Fruit fly (Drosophila melanogaster) whole organism, embryonic: ENCODE measurements around the gene corn.

Experiments used
- CG10979 ChIP-seq: fragments of 200-800 bp; sonication (Bioruptor generic); optimal IDR thresholded peaks from 2 replicates; lab custom pipeline; 2018; ENCODE audit warnings: missing biosample characterization, mild to moderate bottlenecking, missing genetic modification characterization, moderate library complexity
- CG11723 ChIP-seq: fragments of 200-800 bp; sonication (Bioruptor generic); optimal IDR thresholded peaks from 2 replicates; lab custom pipeline; 2017; ENCODE audit warnings: missing biosample characterization, mild to moderate bottlenecking, missing genetic modification characterization
- CG17361 ChIP-seq: fragments of 200-800 bp; sonication (Bioruptor generic); IDR thresholded peaks from 3 replicates; pipeline ENCODE4 v1.3.6; 2022; ENCODE audit warnings: missing biosample characterization, missing genetic modification characterization
- CG1832 ChIP-seq: fragments of 200-800 bp; sonication (Bioruptor generic); optimal IDR thresholded peaks from 2 replicates; lab custom pipeline; 2017; ENCODE audit warnings: missing biosample characterization, mild to moderate bottlenecking, missing genetic modification characterization, inconsistent platforms
- CG2875 ChIP-seq: fragments of 200-800 bp; sonication (Bioruptor generic); optimal IDR thresholded peaks from 2 replicates; lab custom pipeline; 2017; ENCODE audit warnings: missing biosample characterization, mild to moderate bottlenecking, missing genetic modification characterization, missing genetic modification reagents
- CG3163 ChIP-seq: fragments of 200-800 bp; sonication (Bioruptor generic); optimal IDR thresholded peaks from 3 replicates; lab custom pipeline; 2016; ENCODE audit warnings: missing biosample characterization, missing genetic modification characterization
- CG32772 ChIP-seq: fragments of 200-800 bp; sonication (Bioruptor generic); IDR thresholded peaks from 2 replicates; pipeline ENCODE4 v1.3.6; 2022; ENCODE audit warnings: missing biosample characterization, missing genetic modification characterization
- CG3838 ChIP-seq: fragments of 200-800 bp; sonication (Bioruptor generic); optimal IDR thresholded peaks from 3 replicates; lab custom pipeline; 2016; ENCODE audit warnings: missing biosample characterization, missing genetic modification characterization
- CG4360 ChIP-seq: fragments of 200-800 bp; sonication (Bioruptor generic); IDR thresholded peaks from 2 replicates; pipeline ENCODE4 v1.3.6; 2022; ENCODE audit warnings: missing biosample characterization, missing genetic modification characterization
- CG5180 ChIP-seq: fragments of 200-800 bp; sonication (Bioruptor generic); optimal IDR thresholded peaks from 3 replicates; lab custom pipeline; 2017; ENCODE audit warnings: missing biosample characterization, missing genetic modification characterization, mild to moderate bottlenecking, moderate library complexity, missing genetic modification reagents
- CG6175 ChIP-seq: fragments of 200-800 bp; sonication (Bioruptor generic); IDR thresholded peaks from 3 replicates; pipeline ENCODE4 v1.3.6; 2022; ENCODE audit warnings: missing biosample characterization, missing genetic modification characterization
- CG6854 ChIP-seq: fragments of 200-800 bp; sonication (Bioruptor generic); optimal IDR thresholded peaks from 3 replicates; lab custom pipeline; 2017; ENCODE audit warnings: missing biosample characterization, mild to moderate bottlenecking, missing genetic modification characterization
- CG9609 ChIP-seq: fragments of 200-800 bp; sonication (Bioruptor generic); optimal IDR thresholded peaks from 3 replicates; lab custom pipeline; 2016; ENCODE audit warnings: missing biosample characterization, missing genetic modification characterization
- Dfd ChIP-seq, 2 experiments: fragments of >200 bp; optimal IDR thresholded peaks; 2 replicates each; lab custom pipeline; 2017; ENCODE audit warnings: missing biosample characterization in 2 of 2, missing genetic modification characterization in 2 of 2
- Dll ChIP-seq: fragments of 200-800 bp; sonication (Bioruptor generic); IDR thresholded peaks from 4 replicates; pipeline ENCODE4 v1.3.6; 2022; ENCODE audit warnings: missing biosample characterization, missing genetic modification characterization; ENCODE audit not compliant: partially characterized antibody
- Drgx ChIP-seq: fragments of 200-800 bp; sonication (Bioruptor generic); IDR thresholded peaks from 2 replicates; pipeline ENCODE4 v1.3.6; 2022; ENCODE audit warnings: missing biosample characterization, missing genetic modification characterization
- Eip74EF ChIP-seq, 2 experiments: fragments of 200-800 bp in 1 of 2; fragments of >200 bp in 1 of 2; sonication (Bioruptor generic) in 1 of 2; optimal IDR thresholded peaks; 2 replicates each; lab custom pipeline; 2017 to 2019; ENCODE audit warnings: missing biosample characterization in 2 of 2, missing genetic modification characterization in 2 of 2, mild to moderate bottlenecking in 1 of 2, moderate library complexity in 1 of 2
- HLH4C ChIP-seq: fragments of 200-800 bp; sonication (Bioruptor generic); IDR thresholded peaks from 3 replicates; pipeline ENCODE4 v1.3.6; 2022; ENCODE audit warnings: missing biosample characterization, missing genetic modification characterization; ENCODE audit not compliant: partially characterized antibody
- Hmx ChIP-seq: fragments of 200-800 bp; sonication (Bioruptor generic); optimal IDR thresholded peaks from 2 replicates; lab custom pipeline; 2016; ENCODE audit warnings: missing biosample characterization, missing genetic modification characterization
- Lim3 ChIP-seq: fragments of 200-800 bp; sonication (Bioruptor generic); IDR thresholded peaks from 2 replicates; pipeline ENCODE4 v1.3.6; 2022; ENCODE audit warnings: missing biosample characterization, missing genetic modification characterization
- Med ChIP-seq: fragments of 200-800 bp; sonication (Bioruptor generic); peaks from one replicate; lab custom pipeline; 2016; ENCODE audit warnings: missing biosample characterization, missing genetic modification characterization, mild to moderate bottlenecking, inconsistent platforms, moderate library complexity
- NFAT ChIP-seq: fragments of 200-800 bp; sonication (Bioruptor generic); IDR thresholded peaks from 2 replicates; pipeline ENCODE4 v1.3.6; 2022; ENCODE audit warnings: missing biosample characterization, missing genetic modification characterization
- Opbp ChIP-seq: fragments of 200-800 bp; sonication (Bioruptor generic); IDR thresholded peaks from 3 replicates; pipeline ENCODE4 v1.3.6; 2022; ENCODE audit warnings: missing biosample characterization, missing genetic modification characterization; ENCODE audit not compliant: partially characterized antibody
- Pdp1 ChIP-seq, 2 experiments: fragments of 200-800 bp; sonication (Bioruptor generic); optimal IDR thresholded peaks; 3 replicates each; lab custom pipeline; 2016; ENCODE audit warnings: missing biosample characterization in 2 of 2, missing genetic modification characterization in 2 of 2, mild to moderate bottlenecking in 1 of 2, moderate library complexity in 1 of 2
- Sox102F ChIP-seq: fragments of 200-800 bp; sonication (Bioruptor generic); optimal IDR thresholded peaks from 2 replicates; lab custom pipeline; 2018; ENCODE audit warnings: missing biosample characterization, mild to moderate bottlenecking, missing genetic modification characterization, moderate library complexity
- Ssrp ChIP-seq: fragments of 200-800 bp; sonication (Bioruptor generic); optimal IDR thresholded peaks from 2 replicates; lab custom pipeline; 2018; ENCODE audit warnings: missing biosample characterization, mild to moderate bottlenecking, missing genetic modification characterization, moderate library complexity
- Xrp1 ChIP-seq: fragments of 200-800 bp; sonication (Bioruptor generic); IDR thresholded peaks from 2 replicates; pipeline ENCODE4 v1.3.6; 2022; ENCODE audit warnings: missing biosample characterization, missing genetic modification characterization
- al ChIP-seq: fragments of 200-800 bp; sonication (Bioruptor generic); IDR thresholded peaks from 2 replicates; pipeline ENCODE4 v1.3.6; 2022; ENCODE audit warnings: missing biosample characterization, missing genetic modification characterization
- cad ChIP-seq: fragments of >200 bp; optimal IDR thresholded peaks from 2 replicates; lab custom pipeline; 2017; ENCODE audit warnings: missing biosample characterization, missing genetic modification characterization
- cg ChIP-seq: fragments of 200-800 bp; sonication (Bioruptor generic); optimal IDR thresholded peaks from 3 replicates; lab custom pipeline; 2019; ENCODE audit warnings: missing biosample characterization, mild to moderate bottlenecking, missing genetic modification characterization, moderate library complexity
- chinmo ChIP-seq: fragments of 200-800 bp; sonication (Bioruptor generic); IDR thresholded peaks from 4 replicates; pipeline ENCODE4 v1.3.6; 2022; ENCODE audit warnings: missing biosample characterization, missing genetic modification characterization; ENCODE audit not compliant: partially characterized antibody
- ci ChIP-seq: fragments of 200-800 bp; sonication (Bioruptor generic); IDR thresholded peaks from 3 replicates; pipeline ENCODE4 v1.3.6; 2022; ENCODE audit warnings: missing biosample characterization, missing genetic modification characterization
- fd102C ChIP-seq: fragments of 200-800 bp; sonication (Bioruptor generic); optimal IDR thresholded peaks from 2 replicates; lab custom pipeline; 2018; ENCODE audit warnings: missing biosample characterization, mild to moderate bottlenecking, missing genetic modification characterization, moderate library complexity
- gcm ChIP-seq: fragments of 200-800 bp; sonication (Bioruptor generic); optimal IDR thresholded peaks from 2 replicates; lab custom pipeline; 2019; ENCODE audit warnings: missing biosample characterization, mild to moderate bottlenecking, missing genetic modification characterization, moderate library complexity
- gro ChIP-seq: fragments of 200-800 bp; sonication (Bioruptor generic); optimal IDR thresholded peaks from 2 replicates; lab custom pipeline; 2016; ENCODE audit warnings: missing biosample characterization, missing genetic modification characterization
- oc ChIP-seq: fragments of 200-800 bp; sonication (Bioruptor generic); optimal IDR thresholded peaks from 2 replicates; lab custom pipeline; 2018; ENCODE audit warnings: missing biosample characterization, mild to moderate bottlenecking, missing genetic modification characterization, moderate library complexity
- org-1 ChIP-seq: fragments of 200-800 bp; sonication (Bioruptor generic); optimal IDR thresholded peaks from 2 replicates; lab custom pipeline; 2017; ENCODE audit warnings: missing biosample characterization, missing genetic modification characterization
- sens ChIP-seq: fragments of 200-800 bp; sonication (Bioruptor generic); peaks from one replicate; lab custom pipeline; 2016; ENCODE audit warnings: missing biosample characterization, missing genetic modification characterization
- stwl ChIP-seq: fragments of 200-800 bp; sonication (Bioruptor generic); optimal IDR thresholded peaks from 3 replicates; lab custom pipeline; 2018; ENCODE audit warnings: missing biosample characterization, mild to moderate bottlenecking, missing genetic modification characterization, moderate library complexity
- tap ChIP-seq: fragments of 200-800 bp; optimal IDR thresholded peaks from 3 replicates; lab custom pipeline; 2019; ENCODE audit warnings: missing biosample characterization, mild to moderate bottlenecking, missing genetic modification characterization, moderate library complexity
- tll ChIP-seq, 2 experiments: fragments of 200-800 bp in 1 of 2; fragments of >200 bp in 1 of 2; sonication (Bioruptor generic) in 1 of 2; optimal IDR thresholded peaks; 2 replicates each; lab custom pipeline; 2017 to 2019; ENCODE audit warnings: missing biosample characterization in 2 of 2, missing genetic modification characterization in 2 of 2, mild to moderate bottlenecking in 1 of 2, moderate library complexity in 1 of 2
- twi ChIP-seq: fragments of 200-800 bp; optimal IDR thresholded peaks from 2 replicates; lab custom pipeline; 2019; ENCODE audit warnings: missing biosample characterization, mild to moderate bottlenecking, missing genetic modification characterization, moderate library complexity
- z ChIP-seq: fragments of 200-800 bp; sonication (Bioruptor generic); IDR thresholded peaks from 3 replicates; pipeline ENCODE4 v1.3.6; 2022; ENCODE audit warnings: missing biosample characterization, missing genetic modification characterization

Gene corn

dm6 chr3L:7149827-7150226 lies 7.0 kb downstream of the corn start (continued):
- TF ChIP-seq fd102C (no peak), ci (GFP tag; lab: Robert Waterston, UW) (peak; percentile 68; the same call in 1 of the 3 replicates), Hmx (GFP tag; lab: Kevin White, UChicago) (no peak), Lim3 (GFP tag; lab: Robert Waterston, UW) (no peak), Sox102F (GFP tag; lab: Kevin White, UChicago) (peak; percentile 58), sens (GFP tag; lab: Kevin White, UChicago) (no peak), org-1 (GFP tag; lab: Kevin White, UChicago) (no peak), CG1832 (GFP tag; lab: Kevin White, UChicago) (no peak), CG32772 (no peak), CG3163 (no peak), gcm (GFP tag; lab: Kevin White, UChicago) (no peak)

- peak; percentile 64 for TF ChIP-seq cg
- no peak for TF ChIP-seq Med (GFP tag; lab: Kevin White, UChicago)
- 0 out of 3 replicates have a peak, but pooled peaks have one; percentile 26 for TF ChIP-seq HLH4C (GFP tag; lab: Robert Waterston, UW)
- no peak for TF ChIP-seq al (GFP tag; lab: Robert Waterston, UW)
- TF ChIP-seq CG3838 (GFP tag; lab: Kevin White, UChicago): no peak
- peak; percentile 24 for TF ChIP-seq oc (tag; lab: Kevin White, UChicago)
- peak; percentile 22 for TF ChIP-seq twi
- TF ChIP-seq chinmo (GFP tag; lab: Robert Waterston, UW): 0 out of 4 replicates have a peak, but pooled peaks have one; percentile 18
Measured at dm6 chr3L:7149388-7149787, 7.5 kb downstream of the corn start.

- TF ChIP-seq NFAT (GFP tag; lab: Robert Waterston, UW) (no peak), Drgx (GFP tag; lab: Robert Waterston, UW) (peak; percentile 56; the same call in 1 of the 2 replicates), sens (GFP tag; lab: Kevin White, UChicago) (peak; percentile 63)
Measured at dm6 chr3L:7147796-7148195, 9.1 kb downstream of the corn start.

dm6 chr3L:7143283-7143682 lies 13.6 kb downstream of the corn start:
- peak; percentile 6; the same call in 1 of the 3 replicates for TF ChIP-seq z (GFP tag; lab: Robert Waterston, UW)
- TF ChIP-seq stwl (tag; lab: Kevin White, UChicago): peak; percentile 40
- TF ChIP-seq gro: no peak
- no peak for TF ChIP-seq Dfd (GFP tag; optimal IDR thresholded peaks at IDR 0.05; lab: Kevin White, UChicago)

dm6 chr3L:7137613-7138189 lies 19.2 kb downstream of the corn start:
- TF ChIP-seq CG11723 (GFP tag; lab: Kevin White, UChicago) (no peak), CG10979 (tag; lab: Kevin White, UChicago) (no peak), sens (GFP tag; lab: Kevin White, UChicago) (peak; percentile 52), Eip74EF (GFP tag; optimal IDR thresholded peaks at IDR 0.05; lab: Kevin White, UChicago) (peak in 1 of 2 experiments; percentile 43), CG5180 (peak; percentile 14), CG9609 (no peak), Med (GFP tag; lab: Kevin White, UChicago) (peak; percentile 66), cad (GFP tag; lab: Kevin White, UChicago) (peak; percentile 82), tap (tag; lab: Kevin White, UChicago) (no peak), CG2875 (GFP tag; lab: Kevin White, UChicago) (no peak), CG17361 (GFP tag; lab: Robert Waterston, UW) (no peak), CG6175 (GFP tag; lab: Robert Waterston, UW) (peak; percentile 73; the same call in 2 of the 3 replicates), Pdp1 (GFP tag; optimal IDR thresholded peaks at IDR 0.05; lab: Kevin White, UChicago) (no peak), Dll (GFP tag; lab: Robert Waterston, UW) (no peak), CG4360 (GFP tag; lab: Robert Waterston, UW) (peak; percentile 96), Ssrp (tag; lab: Kevin White, UChicago) (no peak), Xrp1 (GFP tag; lab: Robert Waterston, UW) (no peak), CG6854 (GFP tag; lab: Kevin White, UChicago) (no peak), tll (GFP tag; optimal IDR thresholded peaks at IDR 0.05; lab: Kevin White, UChicago) (peak in 1 of 2 experiments; percentile 74), Opbp (no peak)
